Worm (Caenorhabditis elegans) whole organism, L3 larva: ENCODE measurements around the gene aco-2.
A peak's percentile ranks its signal among the peaks of the same experiment; 100 is the strongest.
"Not testable (repeated sequence)": the region's sequence is repeated elsewhere in the genome, so short reads cannot be mapped to it uniquely, and the experiment has no call there.

Experiments used
- aly-2 ChIP-seq: fragments of 150-350 bp; optimal IDR thresholded peaks from 2 replicates; lab custom pipeline; 2014; ENCODE audit warnings: missing biosample characterization, missing genetic modification characterization
- ama-1 ChIP-seq: fragments of 150-350 bp; optimal IDR thresholded peaks from 2 replicates; lab custom pipeline; 2018
- ceh-28 ChIP-seq: fragments of 150-350 bp; optimal IDR thresholded peaks from 2 replicates; lab custom pipeline; 2014; ENCODE audit warnings: missing biosample characterization, missing genetic modification reagents, missing genetic modification characterization
- daf-12 ChIP-seq: fragments of 150-350 bp; optimal IDR thresholded peaks from 2 replicates; lab custom pipeline; 2014; ENCODE audit warnings: missing biosample characterization, missing genetic modification reagents, missing genetic modification characterization
- egl-27 ChIP-seq: sonication (generic microtip); optimal IDR thresholded peaks from 4 replicates; lab custom pipeline; 2017; ENCODE audit warnings: missing biosample characterization, missing genetic modification reagents, missing genetic modification characterization
- egl-5 ChIP-seq: fragments of 150-350 bp; optimal IDR thresholded peaks from 2 replicates; lab custom pipeline; 2017; ENCODE audit warnings: missing biosample characterization, missing genetic modification reagents, missing genetic modification characterization, inconsistent platforms
- elt-2 ChIP-seq: sonication (generic microtip); optimal IDR thresholded peaks from 2 replicates; lab custom pipeline; 2016; ENCODE audit warnings: missing genetic modification reagents, mild to moderate bottlenecking, missing genetic modification characterization, missing compliant biosample characterization
- eor-1 ChIP-seq, 2 experiments: fragments of 150-350 bp; optimal IDR thresholded peaks; 2 replicates each; lab custom pipeline; 2014 to 2018; ENCODE audit warnings: missing biosample characterization in 2 of 2, missing genetic modification characterization in 2 of 2
- fkh-10 ChIP-seq: sonication (generic microtip); optimal IDR thresholded peaks from 2 replicates; lab custom pipeline; 2017; ENCODE audit warnings: missing biosample characterization, missing genetic modification reagents, missing genetic modification characterization
- hmg-11 ChIP-seq: sonication (generic microtip); optimal IDR thresholded peaks from 2 replicates; lab custom pipeline; 2016; ENCODE audit warnings: missing genetic modification characterization, missing compliant biosample characterization
- jun-1 ChIP-seq: fragments of 150-350 bp; optimal IDR thresholded peaks from 2 replicates; lab custom pipeline; 2014; ENCODE audit warnings: missing biosample characterization, missing genetic modification reagents, missing genetic modification characterization
- lin-39 ChIP-seq: fragments of 150-350 bp; optimal IDR thresholded peaks from 2 replicates; lab custom pipeline; 2018; ENCODE audit warnings: missing biosample characterization, missing genetic modification reagents, missing genetic modification characterization
- lsy-12 ChIP-seq: sonication (generic microtip); optimal IDR thresholded peaks from 2 replicates; lab custom pipeline; 2016; ENCODE audit warnings: mild to moderate bottlenecking, missing genetic modification characterization, missing compliant biosample characterization
- mml-1 ChIP-seq: fragments of 150-350 bp; sonication (generic microtip); optimal IDR thresholded peaks from 3 replicates; lab custom pipeline; 2014; ENCODE audit warnings: missing biosample characterization, missing genetic modification characterization
- nfya-1 ChIP-seq: sonication (generic microtip); optimal IDR thresholded peaks from 2 replicates; lab custom pipeline; 2017; ENCODE audit warnings: missing genetic modification characterization, mild to moderate bottlenecking, missing compliant biosample characterization, antibody characterized with exemption, moderate library complexity; ENCODE audit not compliant: insufficient read depth
- nhr-11 ChIP-seq: fragments of 150-350 bp; optimal IDR thresholded peaks from 2 replicates; lab custom pipeline; 2014; ENCODE audit warnings: missing biosample characterization, missing genetic modification characterization
- nhr-12 ChIP-seq: fragments of 150-350 bp; optimal IDR thresholded peaks from 2 replicates; lab custom pipeline; 2014; ENCODE audit warnings: missing biosample characterization, missing genetic modification characterization
- nhr-23 ChIP-seq: fragments of 150-350 bp; optimal IDR thresholded peaks from 2 replicates; lab custom pipeline; 2014; ENCODE audit warnings: missing biosample characterization, missing genetic modification reagents, missing genetic modification characterization
- nhr-237 ChIP-seq: fragments of 150-350 bp; optimal IDR thresholded peaks from 2 replicates; lab custom pipeline; 2014; ENCODE audit warnings: missing biosample characterization, missing genetic modification characterization
- nhr-25 ChIP-seq: sonication (generic microtip); optimal IDR thresholded peaks from 2 replicates; lab custom pipeline; 2017; ENCODE audit warnings: missing biosample characterization, missing genetic modification characterization
- nhr-28 ChIP-seq: fragments of 150-350 bp; optimal IDR thresholded peaks from 2 replicates; lab custom pipeline; 2014; ENCODE audit warnings: missing biosample characterization, missing genetic modification characterization
- nhr-43 ChIP-seq: sonication (generic microtip); optimal IDR thresholded peaks from 2 replicates; lab custom pipeline; 2016; ENCODE audit warnings: mild to moderate bottlenecking, missing genetic modification characterization, missing compliant biosample characterization; ENCODE audit not compliant: poor library complexity, severe bottlenecking
- nhr-77 ChIP-seq: fragments of 150-350 bp; optimal IDR thresholded peaks from 2 replicates; lab custom pipeline; 2014; ENCODE audit warnings: missing biosample characterization, missing genetic modification characterization
- pha-4 ChIP-seq: fragments of 150-350 bp; optimal IDR thresholded peaks from 2 replicates; lab custom pipeline; 2014; ENCODE audit warnings: missing biosample characterization, missing genetic modification reagents, missing genetic modification characterization
- sea-2 ChIP-seq: fragments of 150-350 bp; sonication (generic microtip); optimal IDR thresholded peaks from 4 replicates; lab custom pipeline; 2014; ENCODE audit warnings: missing biosample characterization, missing genetic modification reagents, missing genetic modification characterization
- snpc-4 ChIP-seq: fragments of 150-350 bp; optimal IDR thresholded peaks from 2 replicates; lab custom pipeline; 2014; ENCODE audit warnings: missing biosample characterization, missing genetic modification characterization
- tbx-2 ChIP-seq: sonication (generic microtip); optimal IDR thresholded peaks from 2 replicates; lab custom pipeline; 2016; ENCODE audit warnings: mild to moderate bottlenecking, missing genetic modification characterization, missing compliant biosample characterization
- unc-62 ChIP-seq: fragments of 150-350 bp; sonication (generic microtip); optimal IDR thresholded peaks from 4 replicates; lab custom pipeline; 2014; ENCODE audit warnings: missing biosample characterization, missing genetic modification reagents, missing genetic modification characterization
- zag-1 ChIP-seq: fragments of 150-350 bp; optimal IDR thresholded peaks from 2 replicates; lab custom pipeline; 2014; ENCODE audit warnings: missing biosample characterization, missing genetic modification characterization
- ztf-11 ChIP-seq: fragments of 150-350 bp; optimal IDR thresholded peaks from 2 replicates; lab custom pipeline; 2014; ENCODE audit warnings: missing biosample characterization, missing genetic modification characterization

The aco-2 gene

ce11 chrIII:7958085-7958484 lies 15.4 kb upstream of the aco-2 start, which contains the start of gene C29E4.11:
C29E4.11 (minus strand) TSS chrIII:7958114.
- TF ChIP-seq ama-1 (lab: Kevin White, UChicago) (no peak), nhr-11 (tag; lab: Kevin White, UChicago) (no peak), hmg-11 (tag; lab: Kevin White, UChicago) (no peak), nhr-77 (no peak), aly-2 (tag; lab: Kevin White, UChicago) (no peak), nfya-1 (tag; lab: Kevin White, UChicago) (peak; percentile 32), lsy-12 (tag; lab: Kevin White, UChicago) (no peak), nhr-23 (peak; percentile 30), pha-4 (tag; lab: Kevin White, UChicago) (peak; percentile 66)
- TF ChIP-seq, all 47 proteins: peak for 3

ce11 chrIII:7958922-7959609 lies 14.5 kb upstream of the aco-2 start, which contains the start of gene F54H12.10:
F54H12.10 (minus strand) TSS chrIII:7958972.
- TF ChIP-seq elt-2 (tag; lab: Kevin White, UChicago); hmg-11 (tag; lab: Kevin White, UChicago); mml-1: not testable (repeated sequence)

- TF ChIP-seq nhr-25 (tag; lab: Kevin White, UChicago); nhr-77; tbx-2 (tag; lab: Kevin White, UChicago): not testable (repeated sequence)
These were observed 10.9 kb upstream of the aco-2 start, which contains the start of gene F54H12.4 for ce11 chrIII:7962641-7963040. F54H12.4 (minus strand) TSS chrIII:7962741.

ce11 chrIII:7964281-7964680 lies 9.2 kb upstream of the aco-2 start, which contains the start of gene F54H12.2:
F54H12.2 (plus strand) TSS chrIII:7964581.
- TF ChIP-seq unc-62 (GFP tag; lab: Kevin White, UChicago); daf-12; zag-1 (tag; lab: Kevin White, UChicago): not testable (repeated sequence)

- TF ChIP-seq ama-1 (lab: Kevin White, UChicago) = no peak
These were observed 4.4 kb upstream of the aco-2 start, which contains the start of the genes F54H12.8 and F54H12.7 for ce11 chrIII:7969121-7969520. F54H12.8 (minus strand) TSS chrIII:7969221. F54H12.7 (plus strand) TSS chrIII:7969349.

- TF ChIP-seq nhr-43 (tag; lab: Kevin White, UChicago) (no peak), egl-5 (tag; lab: Kevin White, UChicago) (no peak), elt-2 (tag; lab: Kevin White, UChicago) (no peak), zag-1 (tag; lab: Kevin White, UChicago) (no peak), lin-39 (tag; lab: Kevin White, UChicago) (no peak), snpc-4 (tag; lab: Kevin White, UChicago) (no peak), ceh-28 (tag; lab: Kevin White, UChicago) (no peak), egl-27 (tag; lab: Kevin White, UChicago) (no peak), sea-2 (GFP tag; lab: Kevin White, UChicago) (no peak), eor-1 (tag; optimal IDR thresholded peaks at IDR 0.05; lab: Kevin White, UChicago) (no peak), nhr-237 (tag; lab: Kevin White, UChicago) (no peak), lsy-12 (tag; lab: Kevin White, UChicago) (no peak)
These were observed 1.5 kb upstream of the aco-2 start, which contains the start of gene F54H12.5 for ce11 chrIII:7972061-7972460. F54H12.5 (minus strand) TSS chrIII:7972161.

ce11 chrIII:7972687-7973086 lies 830 bp upstream of the aco-2 start:
- TF ChIP-seq fkh-10 (GFP tag; lab: Kevin White, UChicago) (no peak), nhr-25 (tag; lab: Kevin White, UChicago) (no peak), hmg-11 (tag; lab: Kevin White, UChicago) (no peak), lin-39 (tag; lab: Kevin White, UChicago) (no peak), ztf-11 (tag; lab: Kevin White, UChicago) (no peak), nhr-28 (tag; lab: Kevin White, UChicago) (no peak), nhr-12 (tag; lab: Kevin White, UChicago) (no peak), jun-1 (tag; lab: Kevin White, UChicago) (no peak), nhr-43 (tag; lab: Kevin White, UChicago) (no peak)
- TF ChIP-seq, all 47 proteins: peak for 0
